Worm (Caenorhabditis elegans) whole organism, L1 larva: ENCODE results near the gene rps-3.

Experiments
- C04F5.9 ChIP-seq: sonication (generic microtip); optimal IDR thresholded peaks from 2 replicates; lab custom pipeline; 2016; ENCODE audit warnings: missing genetic modification characterization, missing compliant biosample characterization
- C16A3.4 ChIP-seq: fragments of 150-350 bp; optimal IDR thresholded peaks from 2 replicates; lab custom pipeline; 2014; ENCODE audit warnings: missing biosample characterization, missing genetic modification characterization
- C34B4.2 ChIP-seq: sonication (generic microtip); optimal IDR thresholded peaks from 2 replicates; lab custom pipeline; 2017; ENCODE audit warnings: mild to moderate bottlenecking, missing genetic modification characterization, missing compliant biosample characterization
- F16B12.6 ChIP-seq: fragments of 150-350 bp; optimal IDR thresholded peaks from 2 replicates; lab custom pipeline; 2014; ENCODE audit warnings: missing biosample characterization, missing genetic modification characterization
- Y116A8C.19 ChIP-seq: sonication (generic microtip); optimal IDR thresholded peaks from 2 replicates; lab custom pipeline; 2016; ENCODE audit warnings: missing compliant biosample characterization, missing genetic modification characterization, borderline replicate concordance
- aly-2 ChIP-seq: fragments of 150-350 bp; optimal IDR thresholded peaks from 2 replicates; lab custom pipeline; 2014; ENCODE audit warnings: missing biosample characterization, missing genetic modification characterization
- blmp-1 ChIP-seq: fragments of 150-350 bp; optimal IDR thresholded peaks from 2 replicates; lab custom pipeline; 2014; ENCODE audit warnings: missing biosample characterization, missing genetic modification characterization
- ceh-63 ChIP-seq: fragments of 200-800 bp; sonication (Bioruptor generic); optimal IDR thresholded peaks from 2 replicates; lab custom pipeline; 2018; ENCODE audit warnings: mild to moderate bottlenecking, missing genetic modification characterization, missing compliant biosample characterization
- ceh-8 ChIP-seq: fragments of 200-800 bp; sonication (Bioruptor generic); optimal IDR thresholded peaks from 2 replicates; lab custom pipeline; 2018; ENCODE audit warnings: mild to moderate bottlenecking, missing genetic modification characterization, moderate library complexity, missing compliant biosample characterization
- ceh-82 ChIP-seq, 3 experiments: fragments of 150-350 bp in 1 of 3; sonication (generic microtip) in 2 of 3; optimal IDR thresholded peaks; 2 replicates each; lab custom pipeline; 2014 to 2017; ENCODE audit warnings: missing biosample characterization in 3 of 3, missing genetic modification characterization in 3 of 3
- ceh-88 ChIP-seq: fragments of 200-800 bp; sonication (Bioruptor generic); IDR thresholded peaks from 2 replicates; pipeline ENCODE4 v1.3.6; 2022; ENCODE audit warnings: missing genetic modification characterization, missing compliant biosample characterization
- efl-1 ChIP-seq, 4 experiments: fragments of 150-350 bp; optimal IDR thresholded peaks in 3 of 4; peaks in 1 of 4; 1 replicate in 1 of 4; 2 replicates in 3 of 4; lab custom pipeline; 2014; ENCODE audit warnings: missing biosample characterization in 2 of 4, missing genetic modification characterization in 2 of 4, missing genetic modification reagents in 2 of 4
- efl-3 ChIP-seq: fragments of 200-800 bp; sonication (Bioruptor generic); optimal IDR thresholded peaks from 2 replicates; lab custom pipeline; 2018; ENCODE audit warnings: mild to moderate bottlenecking, missing genetic modification characterization, missing compliant biosample characterization
- egl-13 ChIP-seq: sonication (generic microtip); optimal IDR thresholded peaks from 2 replicates; lab custom pipeline; 2016; ENCODE audit warnings: missing genotype, missing genetic modification reagents, missing genetic modification characterization, missing compliant biosample characterization
- elt-2 ChIP-seq: sonication (generic microtip); optimal IDR thresholded peaks from 2 replicates; lab custom pipeline; 2016; ENCODE audit warnings: missing genetic modification characterization, mild to moderate bottlenecking, inconsistent platforms, missing compliant biosample characterization, missing genetic modification reagents
- elt-3 ChIP-seq, 6 experiments: fragments of 150-350 bp in 1 of 6; sonication (generic microtip); optimal IDR thresholded peaks; 2 replicates each; lab custom pipeline; 2017 to 2018; ENCODE audit warnings: missing biosample characterization in 6 of 6, missing genetic modification characterization in 6 of 6, inconsistent platforms in 1 of 6
- ets-5 ChIP-seq: fragments of 200-800 bp; sonication (Bioruptor generic); IDR thresholded peaks from 2 replicates; pipeline ENCODE4 v1.3.6; 2022; ENCODE audit warnings: missing genetic modification characterization, missing compliant biosample characterization
- fkh-4 ChIP-seq: sonication (generic microtip); optimal IDR thresholded peaks from 2 replicates; lab custom pipeline; 2016; ENCODE audit warnings: missing compliant biosample characterization, missing genetic modification characterization, borderline replicate concordance
- fkh-8 ChIP-seq: sonication (generic microtip); optimal IDR thresholded peaks from 2 replicates; lab custom pipeline; 2016; ENCODE audit warnings: mild to moderate bottlenecking, missing genetic modification characterization, missing compliant biosample characterization
- fos-1 ChIP-seq: fragments of 150-350 bp; optimal IDR thresholded peaks from 2 replicates; lab custom pipeline; 2014; ENCODE audit warnings: missing biosample characterization, missing genetic modification characterization
- grh-1 ChIP-seq: fragments of 200-800 bp; sonication (Bioruptor generic); IDR thresholded peaks from 2 replicates; pipeline ENCODE4 v1.3.6; 2022; ENCODE audit warnings: missing genetic modification reagents, missing genetic modification characterization, missing compliant biosample characterization
- hlh-17 ChIP-seq: fragments of 200-800 bp; sonication (Bioruptor generic); optimal IDR thresholded peaks from 2 replicates; lab custom pipeline; 2018; ENCODE audit warnings: missing genetic modification characterization, mild to moderate bottlenecking, missing compliant biosample characterization, moderate library complexity, borderline replicate concordance
- isw-1 ChIP-seq: fragments of 200-800 bp; sonication (Bioruptor generic); IDR thresholded peaks from 2 replicates; pipeline ENCODE4 v1.3.6; 2022; ENCODE audit warnings: missing genetic modification characterization, missing compliant biosample characterization
- jun-1 ChIP-seq: fragments of 150-350 bp; optimal IDR thresholded peaks from 2 replicates; lab custom pipeline; 2014; ENCODE audit warnings: missing biosample characterization, missing genetic modification reagents, missing genetic modification characterization
- lin-13 ChIP-seq: fragments of 150-350 bp; optimal IDR thresholded peaks from 2 replicates; lab custom pipeline; 2014; ENCODE audit warnings: missing biosample characterization, missing genetic modification reagents, missing genetic modification characterization
- lin-35 ChIP-seq, 2 experiments: fragments of 150-350 bp; optimal IDR thresholded peaks; 2 replicates each; lab custom pipeline; 2014; ENCODE audit warnings: missing biosample characterization in 2 of 2, missing genetic modification characterization in 2 of 2, missing genetic modification reagents in 2 of 2
- lsy-2 ChIP-seq, 2 experiments: fragments of 150-350 bp; optimal IDR thresholded peaks; 2 replicates each; lab custom pipeline; 2014; ENCODE audit warnings: missing biosample characterization in 2 of 2, missing genetic modification characterization in 2 of 2
- mdl-1 ChIP-seq, 2 experiments: fragments of 150-350 bp; optimal IDR thresholded peaks; 2 replicates each; lab custom pipeline; 2014 to 2017; ENCODE audit warnings: missing biosample characterization in 2 of 2, missing genetic modification characterization in 2 of 2, inconsistent platforms in 1 of 2
- mep-1 ChIP-seq: fragments of 150-350 bp; optimal IDR thresholded peaks from 2 replicates; lab custom pipeline; 2014; ENCODE audit warnings: missing biosample characterization, missing genetic modification characterization
- nhr-11 ChIP-seq: fragments of 150-350 bp; optimal IDR thresholded peaks from 2 replicates; lab custom pipeline; 2014; ENCODE audit warnings: missing biosample characterization, missing genetic modification characterization
- nhr-12 ChIP-seq: sonication (generic microtip); optimal IDR thresholded peaks from 2 replicates; lab custom pipeline; 2017; ENCODE audit warnings: missing biosample characterization, missing genetic modification characterization
- nhr-71 ChIP-seq: sonication (generic microtip); optimal IDR thresholded peaks from 2 replicates; lab custom pipeline; 2016; ENCODE audit warnings: mild to moderate bottlenecking, missing genetic modification characterization, moderate library complexity, missing compliant biosample characterization
- nhr-85 ChIP-seq: sonication (generic microtip); peaks from one replicate; lab custom pipeline; 2016; ENCODE audit warnings: missing genetic modification characterization, inconsistent platforms, missing compliant biosample characterization
- nhr-90 ChIP-seq: sonication (generic microtip); optimal IDR thresholded peaks from 2 replicates; lab custom pipeline; 2016; ENCODE audit warnings: mild to moderate bottlenecking, missing genetic modification characterization, missing compliant biosample characterization; ENCODE audit not compliant: poor library complexity
- pax-3 ChIP-seq: fragments of 200-800 bp; sonication (Bioruptor generic); optimal IDR thresholded peaks from 2 replicates; lab custom pipeline; 2018; ENCODE audit warnings: mild to moderate bottlenecking, missing genetic modification characterization, moderate library complexity, missing compliant biosample characterization
- rnt-1 ChIP-seq: sonication (generic microtip); optimal IDR thresholded peaks from 2 replicates; lab custom pipeline; 2016; ENCODE audit warnings: mild to moderate bottlenecking, missing genetic modification characterization, moderate library complexity, missing compliant biosample characterization
- skn-1 ChIP-seq: fragments of 150-350 bp; optimal IDR thresholded peaks from 2 replicates; lab custom pipeline; 2014; ENCODE audit warnings: missing biosample characterization, missing genetic modification characterization
- snpc-4 ChIP-seq: fragments of 150-350 bp; optimal IDR thresholded peaks from 2 replicates; lab custom pipeline; 2014; ENCODE audit warnings: missing biosample characterization, missing genetic modification characterization
- sup-37 ChIP-seq: fragments of 200-800 bp; sonication (Bioruptor generic); optimal IDR thresholded peaks from 2 replicates; lab custom pipeline; 2018; ENCODE audit warnings: mild to moderate bottlenecking, missing genetic modification characterization, missing compliant biosample characterization
- tbx-2 ChIP-seq: sonication (generic microtip); optimal IDR thresholded peaks from 2 replicates; lab custom pipeline; 2016; ENCODE audit warnings: missing genetic modification characterization, missing compliant biosample characterization
- unc-30 ChIP-seq: sonication (generic microtip); optimal IDR thresholded peaks from 2 replicates; lab custom pipeline; 2017; ENCODE audit warnings: missing biosample characterization, missing genetic modification characterization
- unc-86 ChIP-seq: sonication (generic microtip); optimal IDR thresholded peaks from 2 replicates; lab custom pipeline; 2016; ENCODE audit warnings: missing genetic modification characterization, missing compliant biosample characterization
- xbp-1 ChIP-seq: sonication (generic microtip); optimal IDR thresholded peaks from 2 replicates; lab custom pipeline; 2016; ENCODE audit warnings: missing genetic modification characterization, missing compliant biosample characterization
- zag-1 ChIP-seq: fragments of 150-350 bp; optimal IDR thresholded peaks from 2 replicates; lab custom pipeline; 2014; ENCODE audit warnings: missing biosample characterization, missing genetic modification characterization
- ztf-11 ChIP-seq, 2 experiments: sonication (generic microtip); optimal IDR thresholded peaks; 2 replicates each; lab custom pipeline; 2016 to 2017; ENCODE audit warnings: missing genetic modification characterization in 2 of 2, missing biosample characterization in 1 of 2, missing compliant biosample characterization in 1 of 2

Gene rps-3

ce11 chrIII:6207881-6208280 lies 1.3 kb downstream of the rps-3 start, which contains the start of gene C23G10.2:
C23G10.2 (plus strand) TSS chrIII:6208064.
- TF ChIP-seq unc-86 (tag; lab: Kevin White, UChicago): no peak
- peak; percentile 14 for TF ChIP-seq blmp-1 (tag; lab: Kevin White, UChicago)
- TF ChIP-seq lsy-2 (tag; optimal IDR thresholded peaks at IDR 0.05; lab: Kevin White, UChicago): peak in 1 of 2 experiments; percentile 36
- no peak for TF ChIP-seq fkh-8
- no peak for TF ChIP-seq ceh-63 (GFP tag; lab: Kevin White, UChicago)
- no peak for TF ChIP-seq nhr-11 (tag; lab: Kevin White, UChicago)
- peak in 1 of 6 experiments; percentile 58 for TF ChIP-seq elt-3 (tag; optimal IDR thresholded peaks at IDR 0.05; lab: Kevin White, UChicago)
- TF ChIP-seq, all 84 proteins: peak for 3

- TF ChIP-seq fos-1 (no peak), lin-13 (no peak), xbp-1 (tag; lab: Kevin White, UChicago) (no peak), sup-37 (GFP tag; lab: Kevin White, UChicago) (no peak), unc-30 (no peak), rnt-1 (tag; lab: Kevin White, UChicago) (no peak), nhr-85 (tag; lab: Kevin White, UChicago) (no peak), mdl-1 (tag; optimal IDR thresholded peaks at IDR 0.05; lab: Kevin White, UChicago) (no peak), tbx-2 (no peak), aly-2 (tag; lab: Kevin White, UChicago) (no peak), nhr-12 (no peak), C04F5.9 (tag; lab: Kevin White, UChicago) (no peak), fkh-4 (tag; lab: Kevin White, UChicago) (no peak), nhr-71 (tag; lab: Kevin White, UChicago) (no peak), ztf-11 (tag; optimal IDR thresholded peaks at IDR 0.05; lab: Kevin White, UChicago) (no peak), egl-13 (tag; lab: Kevin White, UChicago) (no peak), jun-1 (no peak), efl-3 (GFP tag; lab: Kevin White, UChicago) (no peak)
These were observed 2.4 kb downstream of the rps-3 start, which contains the start of gene C23G10.1 for ce11 chrIII:6208984-6209383. C23G10.1 (plus strand) TSS chrIII:6209284.

DNA sequence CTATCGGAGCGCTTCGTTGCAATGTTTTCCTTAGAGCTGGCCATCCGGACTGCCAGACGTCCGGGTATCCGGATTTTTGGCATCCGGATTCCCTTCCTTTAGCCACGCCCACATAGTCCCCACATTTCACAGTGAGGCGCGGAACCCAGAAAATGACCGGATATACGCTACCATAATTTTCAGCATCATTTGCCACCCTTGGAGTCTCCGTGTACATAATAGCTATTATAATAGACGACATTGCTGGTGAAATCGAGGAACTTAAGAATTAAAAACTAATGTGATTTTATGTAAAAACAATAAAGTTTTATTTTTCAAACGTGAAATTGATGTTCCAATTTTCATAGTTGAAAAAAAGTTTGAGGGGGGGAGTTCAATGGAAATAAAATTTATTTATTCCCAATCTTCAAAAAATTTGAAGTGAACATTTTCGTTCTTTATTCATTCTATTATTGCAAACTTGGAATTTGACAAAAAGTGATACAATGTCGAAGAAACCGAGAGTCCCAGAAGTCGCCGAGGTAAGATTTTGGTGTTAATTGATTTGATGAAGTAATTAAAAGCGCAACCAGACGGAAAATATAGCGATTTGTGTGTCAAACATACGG lies 3.7 kb downstream of the rps-3 start:
- TF ChIP-seq lin-35 (GFP tag; optimal IDR thresholded peaks at IDR 0.05; lab: Kevin White, UChicago) (no peak), grh-1 (no peak), ceh-63 (GFP tag; lab: Kevin White, UChicago) (no peak), mdl-1 (tag; optimal IDR thresholded peaks at IDR 0.05; lab: Kevin White, UChicago) (no peak), F16B12.6 (tag; lab: Kevin White, UChicago) (no peak), ceh-8 (no peak), snpc-4 (peak; percentile 46), ceh-88 (no peak)

ce11 chrIII:6213915-6214314 lies 7.3 kb downstream of the rps-3 start, which contains the start of gene C23G10.10:
C23G10.10 (minus strand) TSS chrIII:6214015.
- peak; percentile 34 for TF ChIP-seq fkh-8
- TF ChIP-seq ets-5 (GFP tag; lab: Robert Waterston, UW): no peak

DNA sequence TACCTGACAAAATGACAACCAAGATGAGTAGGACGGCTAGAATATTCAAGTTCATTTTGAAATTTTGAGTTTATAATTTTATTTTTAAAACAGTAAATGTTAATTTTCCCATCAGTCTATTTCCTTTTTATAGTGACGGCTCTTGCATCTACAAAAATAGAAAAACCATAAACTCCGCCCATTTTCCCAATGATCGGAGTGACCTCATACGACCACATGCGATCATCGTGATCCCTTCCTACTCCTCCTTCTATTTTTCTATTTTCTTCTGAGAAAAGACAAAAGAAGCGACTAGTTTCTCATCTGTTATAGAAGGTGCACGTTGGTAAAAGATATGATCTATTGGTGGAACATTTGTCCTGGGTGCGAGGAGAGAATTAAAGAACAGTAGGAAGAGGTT lies 8.9 kb downstream of the rps-3 start, which contains the start of gene C23G10.11:
Gene C23G10.11 (minus strand): TSS at position 101 of the 400 bp plus-strand sequence.
- TF ChIP-seq nhr-90 (no peak), pax-3 (tag; lab: Kevin White, UChicago) (no peak), lsy-2 (tag; optimal IDR thresholded peaks at IDR 0.05; lab: Kevin White, UChicago) (peak in 1 of 2 experiments; percentile 12), C16A3.4 (tag; lab: Kevin White, UChicago) (no peak), hlh-17 (GFP tag; lab: Kevin White, UChicago) (no peak), skn-1 (tag; lab: Kevin White, UChicago) (no peak), snpc-4 (no peak), elt-3 (tag; optimal IDR thresholded peaks at IDR 0.05; lab: Kevin White, UChicago) (peak in 1 of 6 experiments; percentile 25), mdl-1 (tag; optimal IDR thresholded peaks at IDR 0.05; lab: Kevin White, UChicago) (peak in 1 of 2 experiments; percentile 16), mep-1 (tag; lab: Kevin White, UChicago) (no peak), C34B4.2 (tag; lab: Kevin White, UChicago) (no peak), efl-1 (optimal IDR thresholded peaks at IDR 0.05; lab: Kevin White, UChicago) (no peak), efl-1 (GFP tag; optimal IDR thresholded peaks at IDR 0.05 in 1 of 2; lab: Kevin White, UChicago) (no peak), jun-1 (no peak), zag-1 (tag; lab: Kevin White, UChicago) (no peak), isw-1 (GFP tag; lab: Robert Waterston, UW) (no peak), elt-2 (tag; lab: Kevin White, UChicago) (no peak), Y116A8C.19 (tag; lab: Kevin White, UChicago) (no peak), ceh-82 (tag; optimal IDR thresholded peaks at IDR 0.05; lab: Kevin White, UChicago) (no peak)
